Worm (Caenorhabditis elegans) whole organism, L3 larva: Measurements from ENCODE around the gene nlp-3.

Experiments
- ama-1 ChIP-seq: fragments of 150-350 bp; optimal IDR thresholded peaks from 2 replicates; lab custom pipeline; 2018
- hmg-11 ChIP-seq: sonication (generic microtip); optimal IDR thresholded peaks from 2 replicates; lab custom pipeline; 2016; ENCODE audit warnings: missing genetic modification characterization, missing compliant biosample characterization
- nhr-28 ChIP-seq: fragments of 150-350 bp; optimal IDR thresholded peaks from 2 replicates; lab custom pipeline; 2014; ENCODE audit warnings: missing biosample characterization, missing genetic modification characterization

DNA sequence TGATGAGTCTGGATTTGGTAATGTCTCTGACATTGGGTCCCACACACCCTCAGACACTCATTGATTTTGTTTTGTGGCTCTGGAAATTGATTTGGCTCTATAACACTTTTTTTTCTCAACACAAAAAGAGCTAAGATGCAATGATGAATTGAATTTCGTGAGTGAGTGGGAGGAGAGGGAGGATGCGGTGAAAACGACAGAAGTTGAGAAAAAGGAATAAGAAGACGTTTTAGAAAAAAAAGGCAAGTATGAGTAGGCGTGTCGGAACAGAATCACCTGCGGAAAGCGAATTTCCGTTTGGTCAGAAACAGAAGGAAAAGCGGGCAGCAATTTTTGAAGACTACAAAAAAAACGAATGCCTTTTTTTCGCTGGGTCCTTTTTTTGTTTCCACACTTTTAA is 22.5 kb downstream of the nlp-3 start:
- no peak for TF ChIP-seq nhr-28 (tag; lab: Kevin White, UChicago)
- no peak for TF ChIP-seq ama-1
- no peak for TF ChIP-seq hmg-11
